Worm (Caenorhabditis elegans): ENCODE measurements around the gene str-187.
A peak's percentile ranks its signal among the peaks of the same experiment; 100 is the strongest.

str-187 gene

DNA sequence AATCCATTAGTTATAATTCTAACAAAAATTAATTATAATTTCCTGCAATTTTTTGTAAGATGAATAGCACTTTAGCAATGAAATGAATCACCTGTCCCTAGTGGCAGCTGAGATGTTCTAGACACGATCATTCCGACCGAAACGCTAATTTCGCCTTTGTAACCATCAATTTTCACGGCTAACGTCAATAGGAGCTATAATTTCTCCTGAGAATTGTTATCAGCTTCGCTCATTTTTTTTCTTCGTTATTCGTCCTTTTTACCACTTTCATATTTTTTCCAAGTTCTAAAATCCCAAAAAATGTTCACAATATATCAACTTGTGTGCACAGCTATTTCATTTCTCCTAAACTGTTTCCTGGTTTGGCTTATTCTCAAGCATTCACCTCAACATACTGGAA, at the start of gene str-187:
str-187 (plus strand) TSS at position 301 of the 400 bp plus-strand sequence.
- TF ChIP-seq nhr-43 (tag; optimal IDR thresholded peaks at IDR 0.05; ENCODE audit: poor library complexity, severe bottlenecking) (no peak), ceh-28 (tag; optimal IDR thresholded peaks at IDR 0.05) (no peak), pha-4 (tag; optimal IDR thresholded peaks at IDR 0.05) (no peak), hmg-11 (tag; optimal IDR thresholded peaks at IDR 0.05) (no peak), snpc-4 (tag; optimal IDR thresholded peaks at IDR 0.05) (no peak), nhr-67 (tag; optimal IDR thresholded peaks at IDR 0.05) (no peak), ama-1 (optimal IDR thresholded peaks at IDR 0.05) (no peak), ceh-9 (tag; optimal IDR thresholded peaks at IDR 0.05) (no peak), jun-1 (tag; optimal IDR thresholded peaks at IDR 0.05) (no peak), pqm-1 (tag; optimal IDR thresholded peaks at IDR 0.05) (no peak), ztf-11 (tag; optimal IDR thresholded peaks at IDR 0.05) (no peak), lin-39 (tag; optimal IDR thresholded peaks at IDR 0.05) (no peak), fkh-2 (tag; optimal IDR thresholded peaks at IDR 0.05) (no peak)

DNA sequence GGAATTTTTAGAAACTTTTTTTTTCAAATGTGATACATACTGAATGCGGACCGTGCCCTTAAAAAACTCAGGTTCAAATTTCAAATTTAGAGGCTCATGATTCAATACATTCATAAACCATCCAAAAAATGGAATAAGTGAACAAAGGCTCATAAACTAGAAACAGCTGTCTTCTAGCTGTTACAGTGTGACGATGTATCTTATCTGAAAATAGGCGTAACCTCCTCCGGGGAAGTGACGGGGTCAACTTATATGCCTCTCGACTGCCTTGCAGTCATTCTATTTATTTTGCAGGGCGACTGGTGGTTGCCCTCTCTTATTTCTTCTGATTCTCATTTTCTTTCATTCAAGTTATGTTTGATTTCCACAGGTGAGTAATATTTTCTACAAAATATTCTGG, 49.3 kb upstream of the str-187 start, which contains the start of gene Y116A8B.1:
Y116A8B.1 (plus strand) TSS at position 301 of the 400 bp plus-strand sequence.
- TF ChIP-seq fkh-2 (tag; optimal IDR thresholded peaks at IDR 0.05) (no peak), elt-3 (tag; optimal IDR thresholded peaks at IDR 0.05) (no peak), unc-62 (GFP tag; optimal IDR thresholded peaks at IDR 0.05) (no peak), nhr-23 (tag; optimal IDR thresholded peaks at IDR 0.05) (no peak)

DNA sequence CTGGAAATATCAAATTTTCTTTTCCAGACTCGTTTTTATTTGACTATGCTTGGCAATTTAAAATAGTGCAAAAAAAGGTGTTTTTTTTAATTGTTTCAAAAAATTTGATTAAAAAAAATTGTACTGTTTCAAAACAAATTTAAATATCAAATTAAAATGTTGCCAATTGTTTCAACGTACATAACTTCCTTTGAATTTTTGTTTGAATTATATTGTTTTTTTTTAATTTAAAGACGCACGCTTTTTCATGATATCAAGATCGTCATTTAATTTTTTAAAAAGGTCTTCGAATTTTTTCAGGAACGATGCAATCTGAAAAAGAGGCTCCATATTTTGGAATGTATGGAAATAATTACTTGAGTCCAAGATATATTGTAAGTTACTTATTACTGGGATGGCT, 41.9 kb upstream of the str-187 start, which contains the start of gene Y116A8B.4:
Y116A8B.4 (plus strand) TSS at position 301 of the 400 bp plus-strand sequence.
- TF ChIP-seq mdl-1 (tag; optimal IDR thresholded peaks at IDR 0.05), result no peak
- no peak for TF ChIP-seq ceh-16 (tag; optimal IDR thresholded peaks at IDR 0.05)
- TF ChIP-seq R02D3.7 (tag; optimal IDR thresholded peaks at IDR 0.05), result no peak
- TF ChIP-seq mml-1 (tag; optimal IDR thresholded peaks at IDR 0.05), result no peak
- no peak for TF ChIP-seq egl-5 (tag; optimal IDR thresholded peaks at IDR 0.05)
- no peak for TF ChIP-seq elt-1 (tag; optimal IDR thresholded peaks at IDR 0.05)

DNA sequence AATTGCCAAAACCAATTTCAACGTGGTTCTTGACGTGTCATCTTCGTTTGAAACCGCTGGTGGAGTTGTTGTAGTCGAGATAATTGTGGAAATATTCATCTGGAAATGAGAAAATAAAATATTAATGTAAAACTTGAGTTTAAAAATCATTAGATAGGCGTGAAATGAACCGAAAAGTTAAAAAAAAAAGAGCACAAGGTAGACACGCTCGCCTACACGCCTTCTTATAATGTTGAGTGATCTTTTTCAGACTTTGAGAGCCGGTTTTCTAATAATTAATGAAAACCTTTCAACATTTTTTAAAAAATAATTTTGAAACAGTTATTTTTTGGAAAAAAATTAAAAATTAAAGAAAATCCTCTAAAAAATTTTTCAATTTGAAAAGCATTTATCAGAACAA, 34.4 kb upstream of the str-187 start, which contains the start of gene npr-32:
npr-32 (minus strand) TSS at position 101 of the 400 bp plus-strand sequence.
- TF ChIP-seq nhr-11 (tag; optimal IDR thresholded peaks at IDR 0.05) (no peak), nhr-77 (tag; optimal IDR thresholded peaks at IDR 0.05) (no peak), snpc-4 (tag; optimal IDR thresholded peaks at IDR 0.05) (no peak), unc-39 (tag; optimal IDR thresholded peaks at IDR 0.05) (no peak), nhr-76 (tag; optimal IDR thresholded peaks at IDR 0.05) (no peak)

DNA sequence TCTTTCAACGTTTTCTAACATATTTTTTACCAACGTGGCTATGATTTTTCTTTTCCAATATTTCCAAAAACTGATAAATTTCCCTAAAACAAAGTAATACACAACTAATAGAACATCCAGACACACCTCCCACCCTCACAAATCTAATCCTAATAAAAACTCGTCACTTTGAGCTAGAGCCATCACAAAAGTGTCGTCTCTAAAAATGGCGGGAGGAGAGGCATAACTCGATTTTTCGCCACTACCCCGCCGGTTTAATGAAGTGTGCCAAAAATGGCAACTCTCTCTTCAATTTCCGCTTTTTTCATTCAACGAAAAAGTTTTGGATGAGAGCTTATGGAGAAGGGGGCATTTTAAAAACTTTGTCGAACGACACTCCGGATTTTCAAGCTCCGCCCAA, 32.5 kb upstream of the str-187 start:
- TF ChIP-seq lin-15B (tag; optimal IDR thresholded peaks at IDR 0.05) (no peak), zag-1 (tag; optimal IDR thresholded peaks at IDR 0.05) (no peak), ZK546.5 (tag; optimal IDR thresholded peaks at IDR 0.05) (no peak), unc-39 (tag; optimal IDR thresholded peaks at IDR 0.05) (no peak)

DNA sequence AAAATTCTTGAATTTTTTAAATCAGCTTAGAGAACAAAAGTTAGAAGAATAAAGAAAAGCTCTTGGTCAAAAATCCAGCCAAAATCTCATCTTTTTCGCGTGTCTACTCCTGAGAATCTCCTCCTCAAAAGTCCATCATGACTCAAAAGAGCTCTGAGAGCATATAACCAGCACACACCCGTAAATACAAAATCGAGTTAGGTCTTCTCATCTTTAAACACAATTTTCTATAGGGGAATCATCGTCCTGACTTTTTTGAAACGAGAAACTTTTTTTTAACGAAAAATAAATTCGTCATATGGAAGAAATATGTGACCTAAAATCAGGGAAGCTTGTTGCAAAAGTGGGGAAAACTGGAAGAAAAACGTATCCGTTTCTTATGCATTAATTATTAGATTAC, 31.9 kb upstream of the str-187 start:
- TF ChIP-seq fkh-10 (GFP tag; optimal IDR thresholded peaks at IDR 0.05), result peak; percentile 87
- no peak for TF ChIP-seq ceh-28 (tag; optimal IDR thresholded peaks at IDR 0.05)
- TF ChIP-seq sea-2 (GFP tag; optimal IDR thresholded peaks at IDR 0.05), result no peak

DNA sequence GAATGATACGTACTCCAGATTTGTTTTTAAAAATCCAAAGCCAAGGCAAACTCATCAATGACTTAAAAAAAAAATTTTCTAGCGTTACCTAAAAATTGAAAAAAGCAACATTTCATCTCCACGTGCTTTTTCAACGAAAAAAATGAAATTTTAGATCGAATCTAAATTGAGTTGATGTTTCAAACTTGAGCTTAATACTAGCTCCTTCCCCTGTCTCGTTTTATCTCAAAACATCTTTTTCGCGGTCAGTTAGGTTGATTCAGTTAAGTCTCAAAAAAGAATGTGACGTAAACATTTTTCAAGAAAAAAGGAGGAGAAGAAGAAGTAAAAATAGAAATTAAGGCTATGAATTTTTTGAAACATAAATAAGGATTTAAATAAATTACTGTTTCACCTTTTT, 28.4 kb upstream of the str-187 start:
- TF ChIP-seq aly-2 (tag; optimal IDR thresholded peaks at IDR 0.05) (no peak), fkh-10 (GFP tag; optimal IDR thresholded peaks at IDR 0.05) (peak; percentile 41)

All from whole organism, L3 larva.